Worm (Caenorhabditis elegans) whole organism, late embryonic: ENCODE data around the gene F25B4.8.

ENCODE experiments used
- ama-1 ChIP-seq: fragments of 150-350 bp; optimal IDR thresholded peaks from 2 replicates; lab custom pipeline; 2014
- ceh-45 ChIP-seq: fragments of 200-800 bp; sonication (Bioruptor generic); IDR thresholded peaks from 2 replicates; pipeline ENCODE4 v1.3.6; 2022; ENCODE audit warnings: missing genetic modification reagents, missing genetic modification characterization, missing compliant biosample characterization
- fkh-10 ChIP-seq: fragments of 150-350 bp; optimal IDR thresholded peaks from 2 replicates; lab custom pipeline; 2014; ENCODE audit warnings: missing biosample characterization, missing genetic modification reagents, missing genetic modification characterization
- pha-4 ChIP-seq: fragments of 150-350 bp; optimal IDR thresholded peaks from 2 replicates; lab custom pipeline; 2018; ENCODE audit warnings: missing biosample characterization, missing genetic modification reagents, missing genetic modification characterization
- pqm-1 ChIP-seq: sonication (generic microtip); optimal IDR thresholded peaks from 2 replicates; lab custom pipeline; 2016; ENCODE audit warnings: missing genetic modification characterization, missing compliant biosample characterization

- TF ChIP-seq fkh-10 (GFP tag; lab: Kevin White, UChicago): no peak
- no peak for TF ChIP-seq pha-4 (tag; lab: Kevin White, UChicago)
- TF ChIP-seq ama-1: no peak
- no peak for TF ChIP-seq pqm-1 (tag; lab: Kevin White, UChicago)
- no peak for TF ChIP-seq ceh-45 (GFP tag; lab: Robert Waterston, UW)
These were observed 9.6 kb upstream of the F25B4.8 start for ce11 chrV:5701106-5701505.
